Fruit fly (Drosophila melanogaster) whole organism, embryonic: ENCODE results near the gene Calr.

Source experiments
- CG10462 ChIP-seq: fragments of 200-800 bp; sonication (Bioruptor generic); optimal IDR thresholded peaks from 2 replicates; lab custom pipeline; 2016; ENCODE audit warnings: missing biosample characterization, missing genetic modification characterization
- CG11560 ChIP-seq: fragments of 200-800 bp; sonication (Bioruptor generic); IDR thresholded peaks from 3 replicates; pipeline ENCODE4 v1.3.6; 2022; ENCODE audit warnings: missing biosample characterization, missing genetic modification characterization
- CG12744 ChIP-seq: fragments of 200-800 bp; sonication (Bioruptor generic); optimal IDR thresholded peaks from 2 replicates; lab custom pipeline; 2016; ENCODE audit warnings: missing biosample characterization, missing genetic modification characterization
- CG12769 ChIP-seq: fragments of 200-800 bp; sonication (Bioruptor generic); optimal IDR thresholded peaks from 2 replicates; lab custom pipeline; 2019; ENCODE audit warnings: missing biosample characterization, mild to moderate bottlenecking, missing genetic modification characterization, moderate library complexity
- CG13287 ChIP-seq: fragments of 200-800 bp; sonication (Bioruptor generic); IDR thresholded peaks from 2 replicates; pipeline ENCODE4 v1.3.6; 2022; ENCODE audit warnings: missing biosample characterization, missing genetic modification characterization; ENCODE audit not compliant: partially characterized antibody
- CG14014 ChIP-seq: fragments of 200-800 bp; sonication (Bioruptor generic); IDR thresholded peaks from 2 replicates; pipeline ENCODE4 v1.3.6; 2022; ENCODE audit warnings: missing biosample characterization, missing genetic modification characterization
- CG15011 ChIP-seq: fragments of 200-800 bp; sonication (Bioruptor generic); optimal IDR thresholded peaks from 3 replicates; lab custom pipeline; 2018; ENCODE audit warnings: missing biosample characterization, mild to moderate bottlenecking, missing genetic modification characterization
- CG15514 ChIP-seq: fragments of 200-800 bp; sonication (Bioruptor generic); optimal IDR thresholded peaks from 3 replicates; lab custom pipeline; 2017; ENCODE audit warnings: missing biosample characterization, missing genetic modification characterization, mild to moderate bottlenecking, moderate library complexity, missing genetic modification reagents
- CG16779 ChIP-seq: fragments of 200-800 bp; sonication (Bioruptor generic); IDR thresholded peaks from 2 replicates; pipeline ENCODE4 v1.3.6; 2022; ENCODE audit warnings: missing biosample characterization, missing genetic modification characterization
- CG16813 ChIP-seq: fragments of 200-800 bp; sonication (Bioruptor generic); IDR thresholded peaks from 3 replicates; pipeline ENCODE4 v1.3.6; 2022; ENCODE audit warnings: missing biosample characterization, missing genetic modification characterization; ENCODE audit not compliant: partially characterized antibody
- CG17385 ChIP-seq: fragments of 200-800 bp; sonication (Bioruptor generic); optimal IDR thresholded peaks from 3 replicates; lab custom pipeline; 2018; ENCODE audit warnings: missing biosample characterization, mild to moderate bottlenecking, missing genetic modification characterization
- CG18619 ChIP-seq: fragments of 200-800 bp; sonication (Bioruptor generic); optimal IDR thresholded peaks from 3 replicates; lab custom pipeline; 2017; ENCODE audit warnings: missing biosample characterization, mild to moderate bottlenecking, missing genetic modification characterization
- CG2120 ChIP-seq: fragments of 200-800 bp; sonication (Bioruptor generic); optimal IDR thresholded peaks from 3 replicates; lab custom pipeline; 2016; ENCODE audit warnings: missing biosample characterization, missing genetic modification characterization
- CG31224 ChIP-seq: fragments of 200-800 bp; sonication (Bioruptor generic); IDR thresholded peaks from 2 replicates; pipeline ENCODE4 v1.3.6; 2022; ENCODE audit warnings: missing biosample characterization, missing genetic modification characterization
- CG3163 ChIP-seq: fragments of 200-800 bp; sonication (Bioruptor generic); optimal IDR thresholded peaks from 3 replicates; lab custom pipeline; 2016; ENCODE audit warnings: missing biosample characterization, missing genetic modification characterization
- CG4360 ChIP-seq: fragments of 200-800 bp; sonication (Bioruptor generic); IDR thresholded peaks from 2 replicates; pipeline ENCODE4 v1.3.6; 2022; ENCODE audit warnings: missing biosample characterization, missing genetic modification characterization
- CG43689 ChIP-seq: fragments of 200-800 bp; sonication (Bioruptor generic); IDR thresholded peaks from 2 replicates; pipeline ENCODE4 v1.3.6; 2022; ENCODE audit warnings: missing biosample characterization, missing genetic modification characterization
- CG5180 ChIP-seq: fragments of 200-800 bp; sonication (Bioruptor generic); optimal IDR thresholded peaks from 3 replicates; lab custom pipeline; 2017; ENCODE audit warnings: missing biosample characterization, missing genetic modification characterization, mild to moderate bottlenecking, moderate library complexity, missing genetic modification reagents
- CG6791 ChIP-seq: fragments of 200-800 bp; sonication (Bioruptor generic); IDR thresholded peaks from 3 replicates; pipeline ENCODE4 v1.3.6; 2022; ENCODE audit warnings: missing biosample characterization, missing genetic modification characterization; ENCODE audit not compliant: partially characterized antibody
- CG7271 ChIP-seq: fragments of 200-800 bp; sonication (Bioruptor generic); optimal IDR thresholded peaks from 2 replicates; lab custom pipeline; 2018; ENCODE audit warnings: missing biosample characterization, mild to moderate bottlenecking, missing genetic modification characterization, moderate library complexity
- CG7987 ChIP-seq: fragments of 200-800 bp; sonication (Bioruptor generic); optimal IDR thresholded peaks from 2 replicates; lab custom pipeline; 2018; ENCODE audit warnings: missing biosample characterization, mild to moderate bottlenecking, missing genetic modification characterization, moderate library complexity
- CG9817 ChIP-seq: fragments of 200-800 bp; sonication (Bioruptor generic); optimal IDR thresholded peaks from 2 replicates; lab custom pipeline; 2018; ENCODE audit warnings: missing biosample characterization, mild to moderate bottlenecking, missing genetic modification characterization, moderate library complexity
- CG9876 ChIP-seq: fragments of 200-800 bp; sonication (Bioruptor generic); optimal IDR thresholded peaks from 2 replicates; lab custom pipeline; 2016; ENCODE audit warnings: missing biosample characterization, missing genetic modification characterization
- Fer1 ChIP-seq: fragments of 200-800 bp; sonication (Bioruptor generic); optimal IDR thresholded peaks from 2 replicates; lab custom pipeline; 2017; ENCODE audit warnings: missing biosample characterization, mild to moderate bottlenecking, missing genetic modification characterization
- Fer2 ChIP-seq: fragments of 200-800 bp; sonication (Bioruptor generic); optimal IDR thresholded peaks from 2 replicates; lab custom pipeline; 2018; ENCODE audit warnings: missing biosample characterization, mild to moderate bottlenecking, missing genetic modification characterization, moderate library complexity
- Fer3 ChIP-seq: fragments of 200-800 bp; sonication (Bioruptor generic); optimal IDR thresholded peaks from 2 replicates; lab custom pipeline; 2018; ENCODE audit warnings: missing biosample characterization, mild to moderate bottlenecking, missing genetic modification characterization, moderate library complexity
- HLHmδ ChIP-seq: fragments of 200-800 bp; sonication (Bioruptor generic); optimal IDR thresholded peaks from 2 replicates; lab custom pipeline; 2018; ENCODE audit warnings: missing biosample characterization, mild to moderate bottlenecking, missing genetic modification characterization, moderate library complexity
- Hey ChIP-seq: fragments of 200-800 bp; sonication (Bioruptor generic); optimal IDR thresholded peaks from 3 replicates; lab custom pipeline; 2018; ENCODE audit warnings: missing biosample characterization, mild to moderate bottlenecking, missing genetic modification characterization
- MTF-1 ChIP-seq: fragments of 200-800 bp; sonication (Bioruptor generic); optimal IDR thresholded peaks from 2 replicates; lab custom pipeline; 2018; ENCODE audit warnings: missing biosample characterization, mild to moderate bottlenecking, missing genetic modification characterization, borderline replicate concordance
- Meics ChIP-seq: fragments of 200-800 bp; sonication (Bioruptor generic); optimal IDR thresholded peaks from 2 replicates; lab custom pipeline; 2017; ENCODE audit warnings: missing biosample characterization, mild to moderate bottlenecking, missing genetic modification characterization
- NK7.1 ChIP-seq: fragments of 200-800 bp; sonication (Bioruptor generic); optimal IDR thresholded peaks from 3 replicates; lab custom pipeline; 2016; ENCODE audit warnings: missing biosample characterization, missing genetic modification characterization
- PHDP ChIP-seq: fragments of 200-800 bp; sonication (Bioruptor generic); optimal IDR thresholded peaks from 3 replicates; lab custom pipeline; 2018; ENCODE audit warnings: missing biosample characterization, mild to moderate bottlenecking, missing genetic modification characterization, moderate library complexity
- YL-1 ChIP-seq: fragments of 200-800 bp; sonication (Bioruptor generic); optimal IDR thresholded peaks from 3 replicates; lab custom pipeline; 2017; ENCODE audit warnings: missing biosample characterization, mild to moderate bottlenecking, missing genetic modification characterization
- corto ChIP-seq: fragments of 200-800 bp; sonication (Bioruptor generic); optimal IDR thresholded peaks from 2 replicates; lab custom pipeline; 2016; ENCODE audit warnings: missing biosample characterization, mild to moderate bottlenecking, missing genetic modification characterization, moderate library complexity
- gcm ChIP-seq: fragments of 200-800 bp; sonication (Bioruptor generic); optimal IDR thresholded peaks from 2 replicates; lab custom pipeline; 2019; ENCODE audit warnings: missing biosample characterization, mild to moderate bottlenecking, missing genetic modification characterization, moderate library complexity
- hkb ChIP-seq, 2 experiments: fragments of 200-800 bp in 1 of 2; fragments of >200 bp in 1 of 2; sonication (Bioruptor generic) in 1 of 2; IDR thresholded peaks in 1 of 2; optimal IDR thresholded peaks in 1 of 2; 2 replicates each; pipeline versions ENCODE4 v1.3.6 to Lab custom; 2017 to 2022; ENCODE audit warnings: missing biosample characterization in 1 of 2, missing genetic modification characterization in 1 of 2
- ind ChIP-seq: fragments of 200-800 bp; sonication (Bioruptor generic); optimal IDR thresholded peaks from 3 replicates; lab custom pipeline; 2016; ENCODE audit warnings: missing biosample characterization, missing genetic modification characterization
- lov ChIP-seq, 2 experiments: fragments of 200-800 bp in 1 of 2; fragments of >200 bp in 1 of 2; sonication (Bioruptor generic) in 1 of 2; IDR thresholded peaks in 1 of 2; optimal IDR thresholded peaks in 1 of 2; 2 replicates in 1 of 2; 3 replicates in 1 of 2; pipeline versions ENCODE4 v1.3.6 to Lab custom; 2017 to 2022; ENCODE audit warnings: missing biosample characterization in 1 of 2, missing genetic modification characterization in 1 of 2
- mld ChIP-seq: fragments of 200-800 bp; sonication (Bioruptor generic); IDR thresholded peaks from 3 replicates; pipeline ENCODE4 v1.3.6; 2022; ENCODE audit warnings: missing biosample characterization, missing genetic modification characterization; ENCODE audit not compliant: partially characterized antibody
- otp ChIP-seq: fragments of 200-800 bp; sonication (Bioruptor generic); IDR thresholded peaks from 3 replicates; pipeline ENCODE4, ENCODE4 v1.3.6; 2022; ENCODE audit warnings: missing biosample characterization, missing genetic modification characterization
- pb ChIP-seq: fragments of 200-800 bp; sonication (Bioruptor generic); optimal IDR thresholded peaks from 3 replicates; lab custom pipeline; 2016; ENCODE audit warnings: missing biosample characterization, missing genetic modification characterization
- row ChIP-seq: fragments of 200-800 bp; sonication (Bioruptor generic); IDR thresholded peaks from 3 replicates; pipeline ENCODE4 v1.3.6; 2022; ENCODE audit warnings: missing biosample characterization, missing genetic modification characterization
- slp2 ChIP-seq: fragments of 200-800 bp; sonication (Bioruptor generic); optimal IDR thresholded peaks from 2 replicates; lab custom pipeline; 2016; ENCODE audit warnings: missing biosample characterization, missing genetic modification characterization
- tap ChIP-seq: fragments of 200-800 bp; optimal IDR thresholded peaks from 3 replicates; lab custom pipeline; 2019; ENCODE audit warnings: missing biosample characterization, mild to moderate bottlenecking, missing genetic modification characterization, moderate library complexity
- tio ChIP-seq: fragments of 200-800 bp; sonication (Bioruptor generic); optimal IDR thresholded peaks from 2 replicates; lab custom pipeline; 2017; ENCODE audit warnings: missing biosample characterization, missing genetic modification characterization, inconsistent platforms
- tll ChIP-seq, 2 experiments: fragments of 200-800 bp in 1 of 2; fragments of >200 bp in 1 of 2; sonication (Bioruptor generic) in 1 of 2; optimal IDR thresholded peaks; 2 replicates each; lab custom pipeline; 2017 to 2019; ENCODE audit warnings: missing biosample characterization in 2 of 2, missing genetic modification characterization in 2 of 2, mild to moderate bottlenecking in 1 of 2, moderate library complexity in 1 of 2
- usp ChIP-seq: fragments of >200 bp; optimal IDR thresholded peaks from 2 replicates; lab custom pipeline; 2017; ENCODE audit warnings: missing biosample characterization, missing genetic modification characterization
- z ChIP-seq: fragments of 200-800 bp; sonication (Bioruptor generic); IDR thresholded peaks from 3 replicates; pipeline ENCODE4 v1.3.6; 2022; ENCODE audit warnings: missing biosample characterization, missing genetic modification characterization

The Calr gene

dm6 chr3R:9590952-9591532 is 39.6 kb downstream of the Calr start, which contains the start of the genes bocks and CG8312 (continued):
- TF ChIP-seq CG4360 (no peak), CG3163 (GFP tag; lab: Kevin White, UChicago) (peak; percentile 47), NK7.1 (GFP tag; lab: Kevin White, UChicago) (no peak), HLHmδ (GFP tag; lab: Kevin White, UChicago) (peak; percentile 27), Meics (GFP tag; lab: Kevin White, UChicago) (peak; percentile 6), corto (GFP tag; lab: Kevin White, UChicago) (no peak), Fer2 (tag; lab: Kevin White, UChicago) (no peak), CG31224 (GFP tag; lab: Robert Waterston, UW) (no peak), CG15514 (GFP tag; lab: Kevin White, UChicago) (peak; percentile 80), CG18619 (peak; percentile 29), CG17385 (peak; percentile 29), CG11560 (no peak), lov (optimal IDR thresholded peaks at IDR 0.05; lab: Kevin White, UChicago) (no peak), lov (GFP tag; IDR thresholded peaks at IDR 0.05; lab: Robert Waterston, UW) (no peak), tap (tag; lab: Kevin White, UChicago) (no peak), CG7271 (tag; lab: Kevin White, UChicago) (no peak), CG16813 (GFP tag; lab: Robert Waterston, UW) (no peak), Fer3 (peak; percentile 33), Hey (tag; lab: Kevin White, UChicago) (no peak), tio (GFP tag; lab: Kevin White, UChicago) (no peak), CG12744 (GFP tag; lab: Kevin White, UChicago) (no peak), pb (GFP tag; lab: Kevin White, UChicago) (no peak), mld (GFP tag; lab: Robert Waterston, UW) (no peak), CG14014 (GFP tag; lab: Robert Waterston, UW) (no peak), PHDP (tag; lab: Kevin White, UChicago) (peak; percentile 14), CG7987 (GFP tag; lab: Kevin White, UChicago) (peak; percentile 8), CG15011 (GFP tag; lab: Kevin White, UChicago) (no peak), tll (GFP tag; optimal IDR thresholded peaks at IDR 0.05; lab: Kevin White, UChicago) (no peak), Fer1 (GFP tag; lab: Kevin White, UChicago) (peak; percentile 48), CG13287 (GFP tag; lab: Robert Waterston, UW) (no peak), CG10462 (no peak), CG12769 (tag; lab: Kevin White, UChicago) (peak; percentile 51), CG9876 (GFP tag; lab: Kevin White, UChicago) (peak; percentile 40), ind (GFP tag; lab: Kevin White, UChicago) (peak; percentile 26), slp2 (GFP tag; lab: Kevin White, UChicago) (no peak), z (no peak), row (GFP tag; lab: Robert Waterston, UW) (no peak), usp (no peak), hkb (optimal IDR thresholded peaks at IDR 0.05; lab: Kevin White, UChicago) (peak; percentile 53), hkb (GFP tag; IDR thresholded peaks at IDR 0.05; lab: Robert Waterston, UW) (no peak), CG9817 (tag; lab: Kevin White, UChicago) (peak; percentile 29), CG16779 (GFP tag; lab: Robert Waterston, UW) (no peak), CG5180 (GFP tag; lab: Kevin White, UChicago) (no peak), otp (GFP tag; lab: Robert Waterston, UW) (no peak), gcm (GFP tag; lab: Kevin White, UChicago) (no peak), CG2120 (GFP tag; lab: Kevin White, UChicago) (peak; percentile 78), CG6791 (GFP tag; lab: Robert Waterston, UW) (no peak), YL-1 (GFP tag; lab: Kevin White, UChicago) (peak; percentile 70), CG43689 (GFP tag; lab: Robert Waterston, UW) (no peak), MTF-1 (GFP tag; lab: Kevin White, UChicago) (no peak)
